Worm (Caenorhabditis elegans) whole organism, L1 larva: ENCODE measurements around the gene T28D9.4.
A peak's percentile ranks its signal among the peaks of the same experiment; 100 is the strongest.

Source experiments
- C04F5.9 ChIP-seq: sonication (generic microtip); optimal IDR thresholded peaks from 2 replicates; lab custom pipeline; 2016; ENCODE audit warnings: missing genetic modification characterization, missing compliant biosample characterization
- C16A3.4 ChIP-seq: fragments of 150-350 bp; optimal IDR thresholded peaks from 2 replicates; lab custom pipeline; 2014; ENCODE audit warnings: missing biosample characterization, missing genetic modification characterization
- C34B4.2 ChIP-seq: sonication (generic microtip); optimal IDR thresholded peaks from 2 replicates; lab custom pipeline; 2017; ENCODE audit warnings: mild to moderate bottlenecking, missing genetic modification characterization, missing compliant biosample characterization
- alr-1 ChIP-seq: fragments of 200-800 bp; sonication (Bioruptor generic); optimal IDR thresholded peaks from 2 replicates; lab custom pipeline; 2018; ENCODE audit warnings: borderline replicate concordance, mild to moderate bottlenecking, missing genetic modification characterization, missing compliant biosample characterization
- aly-2 ChIP-seq: fragments of 150-350 bp; optimal IDR thresholded peaks from 2 replicates; lab custom pipeline; 2014; ENCODE audit warnings: missing biosample characterization, missing genetic modification characterization
- blmp-1 ChIP-seq: fragments of 150-350 bp; optimal IDR thresholded peaks from 2 replicates; lab custom pipeline; 2014; ENCODE audit warnings: missing biosample characterization, missing genetic modification characterization
- ceh-8 ChIP-seq: fragments of 200-800 bp; sonication (Bioruptor generic); optimal IDR thresholded peaks from 2 replicates; lab custom pipeline; 2018; ENCODE audit warnings: mild to moderate bottlenecking, missing genetic modification characterization, moderate library complexity, missing compliant biosample characterization
- dpl-1 ChIP-seq, 3 experiments: fragments of 150-350 bp in 2 of 3; sonication (generic microtip) in 1 of 3; optimal IDR thresholded peaks; 2 replicates each; lab custom pipeline; 2014 to 2017; ENCODE audit warnings: missing biosample characterization in 3 of 3, missing genetic modification characterization in 3 of 3, missing genetic modification reagents in 3 of 3
- dsc-1 ChIP-seq: sonication (generic microtip); optimal IDR thresholded peaks from 2 replicates; lab custom pipeline; 2016; ENCODE audit warnings: mild to moderate bottlenecking, missing genetic modification characterization, missing compliant biosample characterization
- efl-1 ChIP-seq, 4 experiments: fragments of 150-350 bp; optimal IDR thresholded peaks in 3 of 4; peaks in 1 of 4; 1 replicate in 1 of 4; 2 replicates in 3 of 4; lab custom pipeline; 2014; ENCODE audit warnings: missing biosample characterization in 2 of 4, missing genetic modification characterization in 2 of 4, missing genetic modification reagents in 2 of 4
- egl-13 ChIP-seq: sonication (generic microtip); optimal IDR thresholded peaks from 2 replicates; lab custom pipeline; 2016; ENCODE audit warnings: missing genotype, missing genetic modification reagents, missing genetic modification characterization, missing compliant biosample characterization
- elt-2 ChIP-seq: sonication (generic microtip); optimal IDR thresholded peaks from 2 replicates; lab custom pipeline; 2016; ENCODE audit warnings: missing genetic modification characterization, mild to moderate bottlenecking, inconsistent platforms, missing compliant biosample characterization, missing genetic modification reagents
- elt-3 ChIP-seq, 6 experiments: fragments of 150-350 bp in 1 of 6; sonication (generic microtip); optimal IDR thresholded peaks; 2 replicates each; lab custom pipeline; 2017 to 2018; ENCODE audit warnings: missing biosample characterization in 6 of 6, missing genetic modification characterization in 6 of 6, inconsistent platforms in 1 of 6
- ets-5 ChIP-seq: fragments of 200-800 bp; sonication (Bioruptor generic); IDR thresholded peaks from 2 replicates; pipeline ENCODE4 v1.3.6; 2022; ENCODE audit warnings: missing genetic modification characterization, missing compliant biosample characterization
- fkh-10 ChIP-seq: sonication (generic microtip); optimal IDR thresholded peaks from 2 replicates; lab custom pipeline; 2017; ENCODE audit warnings: missing biosample characterization, missing genetic modification reagents, missing genetic modification characterization
- fkh-8 ChIP-seq: sonication (generic microtip); optimal IDR thresholded peaks from 2 replicates; lab custom pipeline; 2016; ENCODE audit warnings: mild to moderate bottlenecking, missing genetic modification characterization, missing compliant biosample characterization
- hlh-17 ChIP-seq: fragments of 200-800 bp; sonication (Bioruptor generic); optimal IDR thresholded peaks from 2 replicates; lab custom pipeline; 2018; ENCODE audit warnings: missing genetic modification characterization, mild to moderate bottlenecking, missing compliant biosample characterization, moderate library complexity, borderline replicate concordance
- hlh-4 ChIP-seq: sonication (generic microtip); optimal IDR thresholded peaks from 2 replicates; lab custom pipeline; 2016; ENCODE audit warnings: mild to moderate bottlenecking, missing genetic modification characterization, missing compliant biosample characterization
- hpl-2 ChIP-seq: fragments of 150-350 bp; optimal IDR thresholded peaks from 2 replicates; lab custom pipeline; 2014; ENCODE audit warnings: missing biosample characterization, missing genetic modification reagents, missing genetic modification characterization
- irx-1 ChIP-seq: sonication (generic microtip); optimal IDR thresholded peaks from 2 replicates; lab custom pipeline; 2016; ENCODE audit warnings: missing genetic modification characterization, missing compliant biosample characterization
- isw-1 ChIP-seq: fragments of 200-800 bp; sonication (Bioruptor generic); IDR thresholded peaks from 2 replicates; pipeline ENCODE4 v1.3.6; 2022; ENCODE audit warnings: missing genetic modification characterization, missing compliant biosample characterization
- lin-14 ChIP-seq: fragments of 200-800 bp; sonication (Bioruptor generic); optimal IDR thresholded peaks from 2 replicates; lab custom pipeline; 2018; ENCODE audit warnings: mild to moderate bottlenecking, missing genetic modification characterization, moderate library complexity, missing compliant biosample characterization
- lin-35 ChIP-seq, 2 experiments: fragments of 150-350 bp; optimal IDR thresholded peaks; 2 replicates each; lab custom pipeline; 2014; ENCODE audit warnings: missing biosample characterization in 2 of 2, missing genetic modification characterization in 2 of 2, missing genetic modification reagents in 2 of 2
- lin-39 ChIP-seq: fragments of 150-350 bp; optimal IDR thresholded peaks from 2 replicates; lab custom pipeline; 2014; ENCODE audit warnings: missing biosample characterization, missing genetic modification reagents, missing genetic modification characterization
- mab-9 ChIP-seq: fragments of 200-800 bp; sonication (Bioruptor generic); IDR thresholded peaks from 2 replicates; pipeline ENCODE4 v1.3.6; 2022; ENCODE audit warnings: missing genetic modification reagents, missing genetic modification characterization, missing compliant biosample characterization
- mep-1 ChIP-seq: fragments of 150-350 bp; optimal IDR thresholded peaks from 2 replicates; lab custom pipeline; 2014; ENCODE audit warnings: missing biosample characterization, missing genetic modification characterization
- nhr-19 ChIP-seq: fragments of 200-800 bp; sonication (Bioruptor generic); conservative IDR thresholded peaks from 2 replicates; pipeline ENCODE4 v1.3.6; 2022; ENCODE audit warnings: missing genetic modification characterization, missing compliant biosample characterization
- nhr-71 ChIP-seq: sonication (generic microtip); optimal IDR thresholded peaks from 2 replicates; lab custom pipeline; 2016; ENCODE audit warnings: mild to moderate bottlenecking, missing genetic modification characterization, moderate library complexity, missing compliant biosample characterization
- nhr-76 ChIP-seq: sonication (generic microtip); optimal IDR thresholded peaks from 2 replicates; lab custom pipeline; 2017; ENCODE audit warnings: missing biosample characterization, missing genetic modification characterization
- nhr-77 ChIP-seq: fragments of 150-350 bp; optimal IDR thresholded peaks from 2 replicates; lab custom pipeline; 2014; ENCODE audit warnings: missing biosample characterization, missing genetic modification characterization
- nhr-84 ChIP-seq: sonication (generic microtip); optimal IDR thresholded peaks from 2 replicates; lab custom pipeline; 2017; ENCODE audit warnings: missing biosample characterization, missing genetic modification characterization
- nhr-90 ChIP-seq: sonication (generic microtip); optimal IDR thresholded peaks from 2 replicates; lab custom pipeline; 2016; ENCODE audit warnings: mild to moderate bottlenecking, missing genetic modification characterization, missing compliant biosample characterization; ENCODE audit not compliant: poor library complexity
- pag-3 ChIP-seq: sonication (generic microtip); optimal IDR thresholded peaks from 2 replicates; lab custom pipeline; 2017; ENCODE audit warnings: missing genetic modification characterization, mild to moderate bottlenecking, missing compliant biosample characterization, antibody characterized with exemption, borderline replicate concordance; ENCODE audit not compliant: insufficient read depth
- rnt-1 ChIP-seq: sonication (generic microtip); optimal IDR thresholded peaks from 2 replicates; lab custom pipeline; 2016; ENCODE audit warnings: mild to moderate bottlenecking, missing genetic modification characterization, moderate library complexity, missing compliant biosample characterization
- skn-1 ChIP-seq: fragments of 150-350 bp; optimal IDR thresholded peaks from 2 replicates; lab custom pipeline; 2014; ENCODE audit warnings: missing biosample characterization, missing genetic modification characterization
- snpc-4 ChIP-seq: fragments of 150-350 bp; optimal IDR thresholded peaks from 2 replicates; lab custom pipeline; 2014; ENCODE audit warnings: missing biosample characterization, missing genetic modification characterization
- sptf-1 ChIP-seq: fragments of 150-350 bp; optimal IDR thresholded peaks from 2 replicates; lab custom pipeline; 2014; ENCODE audit warnings: missing biosample characterization, missing genetic modification characterization
- tbx-2 ChIP-seq: sonication (generic microtip); optimal IDR thresholded peaks from 2 replicates; lab custom pipeline; 2016; ENCODE audit warnings: missing genetic modification characterization, missing compliant biosample characterization
- unc-86 ChIP-seq: sonication (generic microtip); optimal IDR thresholded peaks from 2 replicates; lab custom pipeline; 2016; ENCODE audit warnings: missing genetic modification characterization, missing compliant biosample characterization
- unc-98 ChIP-seq: fragments of 200-800 bp; sonication (Bioruptor generic); IDR thresholded peaks from 2 replicates; pipeline ENCODE4 v1.3.6; 2022; ENCODE audit warnings: missing genetic modification characterization, missing compliant biosample characterization
- vab-15 ChIP-seq: sonication (generic microtip); optimal IDR thresholded peaks from 2 replicates; lab custom pipeline; 2017; ENCODE audit warnings: missing genotype, mild to moderate bottlenecking, missing genetic modification characterization, missing compliant biosample characterization
- xbp-1 ChIP-seq: sonication (generic microtip); optimal IDR thresholded peaks from 2 replicates; lab custom pipeline; 2016; ENCODE audit warnings: missing genetic modification characterization, missing compliant biosample characterization
- zag-1 ChIP-seq: fragments of 150-350 bp; optimal IDR thresholded peaks from 2 replicates; lab custom pipeline; 2014; ENCODE audit warnings: missing biosample characterization, missing genetic modification characterization
- ztf-11 ChIP-seq, 2 experiments: sonication (generic microtip); optimal IDR thresholded peaks; 2 replicates each; lab custom pipeline; 2016 to 2017; ENCODE audit warnings: missing genetic modification characterization in 2 of 2, missing biosample characterization in 1 of 2, missing compliant biosample characterization in 1 of 2
- ztf-4 ChIP-seq: fragments of 150-350 bp; optimal IDR thresholded peaks from 2 replicates; lab custom pipeline; 2014; ENCODE audit warnings: missing biosample characterization, missing genetic modification characterization

Gene T28D9.4

ce11 chrII:6489711-6490184, 13.0 kb downstream of the T28D9.4 start, which contains the start of the genes snr-3 and rsp-5 (continued):
- TF ChIP-seq hlh-17 (no peak), hlh-4 (tag; lab: Kevin White, UChicago) (no peak), irx-1 (tag; lab: Kevin White, UChicago) (peak; percentile 22), snpc-4 (tag; lab: Kevin White, UChicago) (peak; percentile 57), ztf-4 (tag; lab: Kevin White, UChicago) (no peak), dsc-1 (tag; lab: Kevin White, UChicago) (peak; percentile 60), mab-9 (no peak), ztf-11 (tag; optimal IDR thresholded peaks at IDR 0.05; lab: Kevin White, UChicago) (peak in 1 of 2 experiments; percentile 32), dpl-1 (GFP tag; optimal IDR thresholded peaks at IDR 0.05; lab: Kevin White, UChicago) (peak; percentile 71 to 86 (median 80)), mep-1 (tag; lab: Kevin White, UChicago) (peak; percentile 61), pag-3 (no peak), unc-98 (no peak), nhr-77 (tag; lab: Kevin White, UChicago) (peak; percentile 68), unc-86 (peak; percentile 15), nhr-84 (tag; lab: Kevin White, UChicago) (no peak), elt-3 (tag; optimal IDR thresholded peaks at IDR 0.05; lab: Kevin White, UChicago) (peak in 2 of 6 experiments; percentile 43 to 61), ets-5 (GFP tag; lab: Robert Waterston, UW) (no peak), sptf-1 (tag; lab: Kevin White, UChicago) (no peak), vab-15 (no peak), fkh-8 (tag; lab: Kevin White, UChicago) (peak; percentile 46), nhr-90 (tag; lab: Kevin White, UChicago) (peak; percentile 51), elt-2 (peak; percentile 32), xbp-1 (tag; lab: Kevin White, UChicago) (peak; percentile 55), efl-1 (optimal IDR thresholded peaks at IDR 0.05; lab: Kevin White, UChicago) (peak; percentile 82 to 85), efl-1 (GFP tag; optimal IDR thresholded peaks at IDR 0.05 in 1 of 2; lab: Kevin White, UChicago) (peak; percentile 79 to 97), zag-1 (no peak), nhr-76 (tag; lab: Kevin White, UChicago) (no peak), ceh-8 (GFP tag; lab: Kevin White, UChicago) (no peak), hpl-2 (GFP tag; lab: Kevin White, UChicago) (no peak), isw-1 (GFP tag; lab: Robert Waterston, UW) (peak; percentile 51), lin-14 (peak; percentile 65), blmp-1 (tag; lab: Kevin White, UChicago) (peak; percentile 77), alr-1 (tag; lab: Kevin White, UChicago) (no peak), lin-35 (GFP tag; optimal IDR thresholded peaks at IDR 0.05; lab: Kevin White, UChicago) (peak; percentile 78 to 91), C34B4.2 (tag; lab: Kevin White, UChicago) (no peak), C04F5.9 (tag; lab: Kevin White, UChicago) (no peak)

ce11 chrII:6491187-6491586, 14.4 kb downstream of the T28D9.4 start:
- no peak for TF ChIP-seq nhr-76 (tag; lab: Kevin White, UChicago)
- TF ChIP-seq C16A3.4 (tag; lab: Kevin White, UChicago): no peak
- no peak for TF ChIP-seq hlh-4 (tag; lab: Kevin White, UChicago)
- no peak for TF ChIP-seq lin-39 (tag; lab: Kevin White, UChicago)
- TF ChIP-seq sptf-1 (tag; lab: Kevin White, UChicago): no peak
- no peak for TF ChIP-seq aly-2 (tag; lab: Kevin White, UChicago)
- no peak for TF ChIP-seq skn-1 (tag; lab: Kevin White, UChicago)
- no peak for TF ChIP-seq C04F5.9 (tag; lab: Kevin White, UChicago)
- TF ChIP-seq nhr-71 (tag; lab: Kevin White, UChicago): no peak
- TF ChIP-seq tbx-2 (tag; lab: Kevin White, UChicago): no peak
- TF ChIP-seq egl-13 (tag; lab: Kevin White, UChicago): no peak
- TF ChIP-seq nhr-77 (tag; lab: Kevin White, UChicago): no peak
- TF ChIP-seq hpl-2 (GFP tag; lab: Kevin White, UChicago): no peak
- no peak for TF ChIP-seq fkh-10 (GFP tag; lab: Kevin White, UChicago)
- TF ChIP-seq rnt-1 (tag; lab: Kevin White, UChicago): no peak
- TF ChIP-seq nhr-19: no peak
